Fruit fly (Drosophila melanogaster) whole organism, wandering third instar larva: Measurements from ENCODE around the gene trol.
A peak's percentile ranks its signal among the peaks of the same experiment; 100 is the strongest.

Experiments used
- Abd-B ChIP-seq: fragments of >200 bp; optimal IDR thresholded peaks from 2 replicates; lab custom pipeline; 2017; ENCODE audit warnings: missing biosample characterization, missing genetic modification characterization
- CG32264 ChIP-seq: fragments of 200-800 bp; sonication (Bioruptor generic); optimal IDR thresholded peaks from 2 replicates; lab custom pipeline; 2016; ENCODE audit warnings: missing biosample characterization, missing genetic modification characterization
- CG9705 ChIP-seq: fragments of 200-800 bp; sonication (Bioruptor generic); optimal IDR thresholded peaks from 2 replicates; lab custom pipeline; 2018; ENCODE audit warnings: missing biosample characterization, mild to moderate bottlenecking, missing genetic modification characterization
- CrebA ChIP-seq: fragments of 200-800 bp; sonication (Bioruptor generic); optimal IDR thresholded peaks from 2 replicates; lab custom pipeline; 2016; ENCODE audit warnings: missing biosample characterization, mild to moderate bottlenecking, missing genetic modification characterization, borderline replicate concordance
- Dfd ChIP-seq: fragments of >200 bp; optimal IDR thresholded peaks from 2 replicates; lab custom pipeline; 2017; ENCODE audit warnings: missing biosample characterization, missing genetic modification characterization
- Dif ChIP-seq: fragments of 200-275, 200-300 bp; sonication (Bioruptor generic); optimal IDR thresholded peaks from 2 replicates; lab custom pipeline; 2018; ENCODE audit warnings: missing biosample characterization, missing genetic modification characterization; ENCODE audit not compliant: partially characterized antibody
- GATAd ChIP-seq: sonication (Bioruptor generic); optimal IDR thresholded peaks from 2 replicates; lab custom pipeline; 2016; ENCODE audit warnings: missing biosample characterization, missing genetic modification characterization
- HLH106 ChIP-seq: fragments of 200-800 bp; optimal IDR thresholded peaks from 3 replicates; lab custom pipeline; 2019; ENCODE audit warnings: missing biosample characterization, mild to moderate bottlenecking, missing genetic modification characterization, moderate library complexity
- Hnf4 ChIP-seq: fragments of 200-800 bp; sonication (Bioruptor generic); optimal IDR thresholded peaks from 2 replicates; lab custom pipeline; 2016; ENCODE audit warnings: missing biosample characterization, mild to moderate bottlenecking, missing genetic modification characterization
- Hr78 ChIP-seq: fragments of >200 bp; optimal IDR thresholded peaks from 2 replicates; lab custom pipeline; 2017; ENCODE audit warnings: missing biosample characterization, missing genetic modification characterization
- Hr83 ChIP-seq: fragments of 200-300 bp; sonication (Bioruptor generic); optimal IDR thresholded peaks from 2 replicates; lab custom pipeline; 2016; ENCODE audit warnings: missing biosample characterization, mild to moderate bottlenecking, missing genetic modification characterization, moderate library complexity; ENCODE audit not compliant: poor library complexity, severe bottlenecking
- Jra ChIP-seq: sonication (Bioruptor generic); optimal IDR thresholded peaks from 2 replicates; lab custom pipeline; 2016; ENCODE audit warnings: missing biosample characterization, missing genetic modification characterization
- Mio ChIP-seq: sonication (Bioruptor generic); optimal IDR thresholded peaks from 2 replicates; lab custom pipeline; 2016; ENCODE audit warnings: missing biosample characterization, missing genetic modification characterization
- Myc ChIP-seq: fragments of >200 bp; optimal IDR thresholded peaks from 2 replicates; lab custom pipeline; 2017
- N ChIP-seq: fragments of >200 bp; optimal IDR thresholded peaks from 2 replicates; lab custom pipeline; 2018; ENCODE audit warnings: missing biosample characterization, missing external identifiers, missing genetic modification characterization
- OdsH ChIP-seq: fragments of 200-800 bp; sonication (Bioruptor generic); optimal IDR thresholded peaks from 2 replicates; lab custom pipeline; 2016; ENCODE audit warnings: missing biosample characterization, mild to moderate bottlenecking, missing genetic modification characterization
- Rel ChIP-seq, 2 experiments: fragments of 200-800 bp; sonication (Bioruptor generic) in 1 of 2; optimal IDR thresholded peaks; 2 replicates in 1 of 2; 3 replicates in 1 of 2; lab custom pipeline; 2016 to 2019; ENCODE audit warnings: mild to moderate bottlenecking in 2 of 2, missing biosample characterization in 2 of 2, missing genetic modification characterization in 2 of 2, moderate library complexity in 1 of 2
- Sp1 ChIP-seq: fragments of 200-800 bp; sonication (Bioruptor generic); optimal IDR thresholded peaks from 3 replicates; lab custom pipeline; 2019; ENCODE audit warnings: missing biosample characterization, mild to moderate bottlenecking, missing genetic modification characterization, moderate library complexity
- Vsx2 ChIP-seq: fragments of 200-300, 225-300 bp; sonication (Bioruptor generic); optimal IDR thresholded peaks from 2 replicates; lab custom pipeline; 2018; ENCODE audit warnings: missing biosample characterization, missing genetic modification characterization; ENCODE audit not compliant: partially characterized antibody
- br ChIP-seq: fragments of 200-800 bp; sonication (Bioruptor generic); optimal IDR thresholded peaks from 2 replicates; lab custom pipeline; 2016; ENCODE audit warnings: missing biosample characterization, missing genetic modification characterization
- brk ChIP-seq: fragments of 200-800 bp; sonication (Bioruptor generic); optimal IDR thresholded peaks from 2 replicates; lab custom pipeline; 2016; ENCODE audit warnings: missing biosample characterization, mild to moderate bottlenecking, missing genetic modification characterization
- dl ChIP-seq, 2 experiments: fragments of 175-275, 200-275 bp in 1 of 2; fragments of 200-275 bp in 1 of 2; sonication (Bioruptor generic); optimal IDR thresholded peaks; lab custom pipeline; 2018; ENCODE audit warnings: mild to moderate bottlenecking in 2 of 2, missing biosample characterization in 2 of 2, missing genetic modification characterization in 2 of 2, moderate library complexity in 2 of 2; ENCODE audit not compliant: partially characterized antibody in 2 of 2, insufficient read depth in 1 of 2
- dmrt93B ChIP-seq: fragments of 200-800 bp; sonication (Bioruptor generic); optimal IDR thresholded peaks from 2 replicates; lab custom pipeline; 2018; ENCODE audit warnings: missing biosample characterization, mild to moderate bottlenecking, missing genetic modification characterization
- dsf ChIP-seq: sonication (Bioruptor generic); optimal IDR thresholded peaks from 2 replicates; lab custom pipeline; 2016; ENCODE audit warnings: missing biosample characterization, missing genetic modification characterization, borderline replicate concordance
- ey ChIP-seq: fragments of 200-800 bp; sonication (Bioruptor generic); optimal IDR thresholded peaks from 2 replicates; lab custom pipeline; 2016; ENCODE audit warnings: missing biosample characterization, missing genetic modification characterization
- foxo ChIP-seq, 2 experiments: fragments of 200-800 bp; sonication (Bioruptor generic); optimal IDR thresholded peaks; 2 replicates in 1 of 2; 3 replicates in 1 of 2; lab custom pipeline; 2016 to 2017; ENCODE audit warnings: missing biosample characterization in 2 of 2, missing genetic modification characterization in 2 of 2
- fru ChIP-seq: fragments of 200-800 bp; sonication (Bioruptor generic); optimal IDR thresholded peaks from 3 replicates; lab custom pipeline; 2016; ENCODE audit warnings: missing biosample characterization, mild to moderate bottlenecking, missing genetic modification characterization
- h ChIP-seq: fragments of 200-800 bp; sonication (Bioruptor generic); optimal IDR thresholded peaks from 3 replicates; lab custom pipeline; 2016; ENCODE audit warnings: missing biosample characterization, mild to moderate bottlenecking, missing genetic modification characterization
- jim ChIP-seq: fragments of 175-275, 200-325 bp; sonication (Bioruptor generic); optimal IDR thresholded peaks from 2 replicates; lab custom pipeline; 2016; ENCODE audit warnings: missing biosample characterization, mild to moderate bottlenecking, missing genetic modification characterization
- lola ChIP-seq: fragments of >200 bp; optimal IDR thresholded peaks from 2 replicates; lab custom pipeline; 2017; ENCODE audit warnings: missing biosample characterization, missing genetic modification characterization
- pan ChIP-seq: fragments of >200 bp; optimal IDR thresholded peaks from 2 replicates; lab custom pipeline; 2017
- psq ChIP-seq: fragments of 200-800 bp; sonication (Bioruptor generic); optimal IDR thresholded peaks from 3 replicates; lab custom pipeline; 2017; ENCODE audit warnings: missing biosample characterization, mild to moderate bottlenecking, missing genetic modification characterization, moderate library complexity
- rgr ChIP-seq: fragments of 200-800 bp; sonication (Bioruptor generic); optimal IDR thresholded peaks from 3 replicates; lab custom pipeline; 2016; ENCODE audit warnings: missing biosample characterization, mild to moderate bottlenecking, missing genetic modification characterization
- sage ChIP-seq: fragments of 200-800 bp; sonication (Bioruptor generic); optimal IDR thresholded peaks from 2 replicates; lab custom pipeline; 2016; ENCODE audit warnings: missing biosample characterization, mild to moderate bottlenecking, missing genetic modification characterization
- sv ChIP-seq: fragments of 200-800 bp; sonication (Bioruptor generic); optimal IDR thresholded peaks from 3 replicates; lab custom pipeline; 2016; ENCODE audit warnings: missing biosample characterization, missing genetic modification characterization
- tai ChIP-seq: sonication (Bioruptor generic); optimal IDR thresholded peaks from 2 replicates; lab custom pipeline; 2016; ENCODE audit warnings: missing biosample characterization, missing genetic modification characterization
- usp ChIP-seq: fragments of >200 bp; optimal IDR thresholded peaks from 2 replicates; lab custom pipeline; 2017; ENCODE audit warnings: missing biosample characterization, missing genetic modification characterization
- woc ChIP-seq: sonication (Bioruptor generic); optimal IDR thresholded peaks from 2 replicates; lab custom pipeline; 2016; ENCODE audit warnings: missing biosample characterization, mild to moderate bottlenecking, missing genetic modification characterization

trol gene

DNA sequence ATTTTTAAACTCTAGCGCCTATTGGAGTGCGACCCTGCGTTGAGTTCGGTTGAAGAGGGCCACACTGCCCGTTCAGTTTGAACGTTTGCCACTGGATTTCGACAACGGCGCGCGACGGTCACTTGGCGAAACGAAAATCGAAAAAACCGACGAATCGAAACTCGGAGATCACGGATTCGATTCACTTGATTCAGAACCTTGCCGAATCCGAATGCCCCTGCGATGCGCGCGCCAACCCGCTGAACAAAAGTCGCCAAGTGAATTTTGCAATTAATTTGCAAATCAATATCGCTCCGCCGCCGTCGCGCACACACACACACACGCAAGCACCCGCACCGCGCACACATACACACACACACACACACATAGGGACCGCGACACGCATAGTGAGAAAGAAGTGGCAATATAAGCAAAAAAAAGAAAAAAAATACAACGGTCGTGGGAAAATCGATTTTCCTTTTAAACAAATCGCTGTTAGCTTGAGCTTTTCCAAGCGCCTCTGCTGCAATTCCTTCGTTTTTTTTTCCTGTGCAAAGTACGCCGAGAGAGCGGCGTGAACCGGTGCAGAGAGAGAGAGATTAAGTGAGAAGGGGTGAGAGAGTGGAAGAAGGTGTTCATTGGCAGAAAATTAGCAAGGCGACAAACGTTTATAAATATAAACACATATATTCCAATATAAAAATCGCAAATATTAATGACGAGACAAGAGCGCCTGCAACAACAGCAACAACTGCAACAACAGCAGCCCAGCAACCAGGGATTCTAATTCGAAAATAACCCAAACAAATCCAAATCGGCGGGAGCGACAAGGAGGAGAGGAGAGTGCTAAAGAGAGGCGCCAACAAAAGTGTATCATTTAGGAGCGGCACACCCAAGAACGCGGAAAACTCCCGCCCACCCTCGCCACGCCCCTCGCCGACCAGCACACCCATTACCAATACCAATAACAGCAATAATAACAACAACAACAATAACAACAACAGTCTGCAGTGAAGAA is 43.5 kb upstream of the trol start, which contains the start of gene egh:
Gene egh (plus strand): TSS at position 89 of the 997 bp plus-strand sequence.
- TF ChIP-seq CrebA (GFP tag; lab: Kevin White, UChicago) (no peak), tai (no peak), sage (GFP tag; lab: Kevin White, UChicago) (peak; percentile 53), h (peak; percentile 77), HLH106 (tag; lab: Kevin White, UChicago) (no peak), Hr83 (no peak), dmrt93B (GFP tag; lab: Kevin White, UChicago) (no peak), ey (GFP tag; lab: Kevin White, UChicago) (peak; percentile 82), OdsH (GFP tag; lab: Kevin White, UChicago) (peak; percentile 46), sv (GFP tag; lab: Kevin White, UChicago) (no peak), Jra (no peak), foxo (GFP tag; optimal IDR thresholded peaks at IDR 0.05; lab: Kevin White, UChicago) (peak; percentile 31 to 75), Dfd (GFP tag; lab: Kevin White, UChicago) (peak; percentile 95), Hnf4 (GFP tag; lab: Kevin White, UChicago) (peak; percentile 58), CG32264 (peak; percentile 62), GATAd (GFP tag; lab: Kevin White, UChicago) (no peak), lola (no peak), woc (no peak), psq (GFP tag; lab: Kevin White, UChicago) (peak; percentile 58), Myc (no peak), usp (GFP tag; lab: Kevin White, UChicago) (no peak), Rel (GFP tag; optimal IDR thresholded peaks at IDR 0.05; lab: Kevin White, UChicago) (no peak), Rel (tag; optimal IDR thresholded peaks at IDR 0.05; lab: Kevin White, UChicago) (peak; percentile 75), rgr (GFP tag; lab: Kevin White, UChicago) (peak; percentile 74), dl (GFP tag; optimal IDR thresholded peaks at IDR 0.05; lab: Kevin White, UChicago; ENCODE audit: insufficient read depth in 1 of 2, partially characterized antibody in 2 of 2) (peak in 1 of 2 experiments; percentile 3), Hr78 (GFP tag; lab: Kevin White, UChicago) (no peak), Abd-B (GFP tag; lab: Kevin White, UChicago) (no peak), CG9705 (no peak), dsf (GFP tag; lab: Kevin White, UChicago) (no peak), Dif (GFP tag; lab: Kevin White, UChicago) (peak; percentile 39), pan (no peak), brk (GFP tag; lab: Kevin White, UChicago) (no peak), jim (no peak), Sp1 (GFP tag; lab: Kevin White, UChicago) (peak; percentile 52), Vsx2 (GFP tag; lab: Kevin White, UChicago) (no peak), br (GFP tag; lab: Kevin White, UChicago) (peak; percentile 66), N (GFP tag; lab: Kevin White, UChicago) (no peak), Mio (GFP tag; lab: Kevin White, UChicago) (no peak), fru (peak; percentile 82)
- TF ChIP-seq, all 38 proteins: peak for 16

DNA sequence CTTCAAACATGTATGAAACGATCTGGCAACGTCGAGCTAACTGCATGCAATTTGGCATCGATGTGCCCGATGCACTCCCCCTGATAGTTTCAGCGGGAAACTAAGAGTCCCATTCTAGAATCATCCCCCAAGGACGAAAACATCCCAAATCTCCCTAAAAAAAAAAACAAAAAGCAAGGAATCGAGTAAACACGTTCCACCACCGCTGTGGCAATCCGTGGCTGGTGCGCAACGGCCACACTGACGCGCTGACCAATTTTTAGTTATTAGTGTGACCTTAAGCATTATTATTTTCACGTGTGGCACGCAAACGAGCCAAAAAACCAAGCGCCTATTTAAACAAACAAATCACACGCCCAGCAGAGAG is 40.5 kb upstream of the trol start, which contains the start of gene wds:
Gene wds (plus strand): TSS at position 265 of the 367 bp plus-strand sequence.
- no peak for TF ChIP-seq tai
- TF ChIP-seq usp (GFP tag; lab: Kevin White, UChicago), result no peak
- no peak for TF ChIP-seq lola
- no peak for TF ChIP-seq rgr (GFP tag; lab: Kevin White, UChicago)
- TF ChIP-seq, all 38 proteins: peak for 0
